Fruit fly (Drosophila melanogaster) whole organism, embryonic: ENCODE measurements around the gene cl.
A peak's percentile ranks its signal among the peaks of the same experiment; 100 is the strongest.

Experiments
- Abd-B ChIP-seq: fragments of 200-800 bp; sonication (Bioruptor generic); optimal IDR thresholded peaks from 2 replicates; lab custom pipeline; 2018; ENCODE audit warnings: missing biosample characterization, mild to moderate bottlenecking, missing genetic modification characterization, moderate library complexity
- CG10209 ChIP-seq: fragments of 200-800 bp; sonication (Bioruptor generic); optimal IDR thresholded peaks from 3 replicates; lab custom pipeline; 2017; ENCODE audit warnings: missing biosample characterization, mild to moderate bottlenecking, missing genetic modification characterization, missing genetic modification reagents
- CG11560 ChIP-seq: fragments of 200-800 bp; sonication (Bioruptor generic); IDR thresholded peaks from 3 replicates; pipeline ENCODE4 v1.3.6; 2022; ENCODE audit warnings: missing biosample characterization, missing genetic modification characterization
- CG11696 ChIP-seq: fragments of 200-800 bp; sonication (Bioruptor generic); IDR thresholded peaks from 2 replicates; pipeline ENCODE4 v1.3.6; 2022; ENCODE audit warnings: missing biosample characterization, missing genetic modification characterization
- CG11723 ChIP-seq: fragments of 200-800 bp; sonication (Bioruptor generic); optimal IDR thresholded peaks from 2 replicates; lab custom pipeline; 2017; ENCODE audit warnings: missing biosample characterization, mild to moderate bottlenecking, missing genetic modification characterization
- CG12236 ChIP-seq: fragments of 200-800 bp; sonication (Bioruptor generic); optimal IDR thresholded peaks from 2 replicates; lab custom pipeline; 2016; ENCODE audit warnings: missing biosample characterization, missing genetic modification characterization
- CG1233 ChIP-seq: fragments of 200-800 bp; sonication (Bioruptor generic); optimal IDR thresholded peaks from 4 replicates; lab custom pipeline; 2018; ENCODE audit warnings: missing biosample characterization, mild to moderate bottlenecking, missing genetic modification characterization
- CG13123 ChIP-seq: fragments of 200-800 bp; sonication (Bioruptor generic); optimal IDR thresholded peaks from 2 replicates; lab custom pipeline; 2016; ENCODE audit warnings: missing biosample characterization, missing genetic modification characterization
- CG15269 ChIP-seq: fragments of 200-800 bp; sonication (Bioruptor generic); optimal IDR thresholded peaks from 2 replicates; lab custom pipeline; 2018; ENCODE audit warnings: missing biosample characterization, mild to moderate bottlenecking, missing genetic modification characterization, moderate library complexity
- CG15479 ChIP-seq: fragments of 200-800 bp; sonication (Bioruptor generic); optimal IDR thresholded peaks from 3 replicates; lab custom pipeline; 2019; ENCODE audit warnings: missing biosample characterization, mild to moderate bottlenecking, missing genetic modification characterization, moderate library complexity
- CG15601 ChIP-seq: fragments of 200-800 bp; sonication (Bioruptor generic); optimal IDR thresholded peaks from 3 replicates; lab custom pipeline; 2019; ENCODE audit warnings: missing biosample characterization, mild to moderate bottlenecking, missing genetic modification characterization, moderate library complexity
- CG16813 ChIP-seq: fragments of 200-800 bp; sonication (Bioruptor generic); IDR thresholded peaks from 3 replicates; pipeline ENCODE4 v1.3.6; 2022; ENCODE audit warnings: missing biosample characterization, missing genetic modification characterization; ENCODE audit not compliant: partially characterized antibody
- CG17912 ChIP-seq: fragments of 200-800 bp; sonication (Bioruptor generic); optimal IDR thresholded peaks from 2 replicates; lab custom pipeline; 2018; ENCODE audit warnings: missing biosample characterization, mild to moderate bottlenecking, missing genetic modification characterization
- CG18599 ChIP-seq: fragments of 200-800 bp; sonication (Bioruptor generic); optimal IDR thresholded peaks from 3 replicates; lab custom pipeline; 2017; ENCODE audit warnings: missing biosample characterization, missing genetic modification characterization, mild to moderate bottlenecking, moderate library complexity, missing genetic modification reagents
- CG18619 ChIP-seq: fragments of 200-800 bp; sonication (Bioruptor generic); optimal IDR thresholded peaks from 3 replicates; lab custom pipeline; 2017; ENCODE audit warnings: missing biosample characterization, mild to moderate bottlenecking, missing genetic modification characterization
- CG2678 ChIP-seq: fragments of 200-800 bp; sonication (Bioruptor generic); optimal IDR thresholded peaks from 3 replicates; lab custom pipeline; 2019; ENCODE audit warnings: missing biosample characterization, mild to moderate bottlenecking, missing genetic modification characterization, moderate library complexity
- CG31365 ChIP-seq: fragments of 200-800 bp; sonication (Bioruptor generic); optimal IDR thresholded peaks from 2 replicates; lab custom pipeline; 2018; ENCODE audit warnings: missing biosample characterization, mild to moderate bottlenecking, missing genetic modification characterization
- CG4424 ChIP-seq: fragments of 200-800 bp; sonication (Bioruptor generic); optimal IDR thresholded peaks from 3 replicates; lab custom pipeline; 2016; ENCODE audit warnings: missing biosample characterization, missing genetic modification characterization
- CG6813 ChIP-seq: fragments of 200-800 bp; sonication (Bioruptor generic); optimal IDR thresholded peaks from 2 replicates; lab custom pipeline; 2017; ENCODE audit warnings: missing biosample characterization, missing genetic modification characterization, mild to moderate bottlenecking, moderate library complexity, missing genetic modification reagents
- CG7786 ChIP-seq: fragments of 200-800 bp; sonication (Bioruptor generic); optimal IDR thresholded peaks from 2 replicates; lab custom pipeline; 2016; ENCODE audit warnings: missing biosample characterization, missing genetic modification characterization
- CG8281 ChIP-seq: fragments of 200-800 bp; sonication (Bioruptor generic); optimal IDR thresholded peaks from 2 replicates; lab custom pipeline; 2018; ENCODE audit warnings: missing biosample characterization, mild to moderate bottlenecking, missing genetic modification characterization, moderate library complexity
- CG9932 ChIP-seq: fragments of 200-800 bp; sonication (Bioruptor generic); IDR thresholded peaks from 2 replicates; pipeline ENCODE4 v1.3.6; 2022; ENCODE audit warnings: missing biosample characterization, missing genetic modification characterization
- CHES-1-like ChIP-seq: fragments of 200-800 bp; sonication (Bioruptor generic); optimal IDR thresholded peaks from 2 replicates; lab custom pipeline; 2016; ENCODE audit warnings: missing biosample characterization, missing genetic modification characterization
- Dfd ChIP-seq, 2 experiments: fragments of >200 bp; optimal IDR thresholded peaks; 2 replicates each; lab custom pipeline; 2017; ENCODE audit warnings: missing biosample characterization in 2 of 2, missing genetic modification characterization in 2 of 2
- E2f1 ChIP-seq: fragments of 200-800 bp; sonication (Bioruptor generic); IDR thresholded peaks from 2 replicates; pipeline ENCODE4 v1.3.6; 2022; ENCODE audit warnings: missing biosample characterization, missing genetic modification characterization
- E2f2 ChIP-seq: fragments of 200-800 bp; sonication (Bioruptor generic); IDR thresholded peaks from 2 replicates; pipeline ENCODE4 v1.3.6; 2022; ENCODE audit warnings: missing biosample characterization, missing genetic modification characterization
- Ets97D ChIP-seq: fragments of 200-800 bp; sonication (Bioruptor generic); optimal IDR thresholded peaks from 3 replicates; lab custom pipeline; 2016; ENCODE audit warnings: missing biosample characterization, missing genetic modification characterization
- HLH54F ChIP-seq: fragments of 200-800 bp; sonication (Bioruptor generic); optimal IDR thresholded peaks from 3 replicates; lab custom pipeline; 2016; ENCODE audit warnings: missing biosample characterization, missing genetic modification characterization
- Hmx ChIP-seq: fragments of 200-800 bp; sonication (Bioruptor generic); optimal IDR thresholded peaks from 2 replicates; lab custom pipeline; 2016; ENCODE audit warnings: missing biosample characterization, missing genetic modification characterization
- Mad ChIP-seq: fragments of 200-800 bp; sonication (Bioruptor generic); optimal IDR thresholded peaks from 2 replicates; lab custom pipeline; 2016; ENCODE audit warnings: missing biosample characterization, missing genetic modification characterization
- Meics ChIP-seq: fragments of 200-800 bp; sonication (Bioruptor generic); optimal IDR thresholded peaks from 2 replicates; lab custom pipeline; 2017; ENCODE audit warnings: missing biosample characterization, mild to moderate bottlenecking, missing genetic modification characterization
- NC2α ChIP-seq: fragments of 200-800 bp; sonication (Bioruptor generic); optimal IDR thresholded peaks from 2 replicates; lab custom pipeline; 2016; ENCODE audit warnings: missing biosample characterization, missing genetic modification characterization
- NFAT ChIP-seq: fragments of 200-800 bp; sonication (Bioruptor generic); IDR thresholded peaks from 2 replicates; pipeline ENCODE4 v1.3.6; 2022; ENCODE audit warnings: missing biosample characterization, missing genetic modification characterization
- NK7.1 ChIP-seq: fragments of 200-800 bp; sonication (Bioruptor generic); optimal IDR thresholded peaks from 3 replicates; lab custom pipeline; 2016; ENCODE audit warnings: missing biosample characterization, missing genetic modification characterization
- NfI ChIP-seq: fragments of 200-800 bp; sonication (Bioruptor generic); optimal IDR thresholded peaks from 3 replicates; lab custom pipeline; 2018; ENCODE audit warnings: missing biosample characterization, mild to moderate bottlenecking, missing genetic modification characterization, moderate library complexity
- Pdp1 ChIP-seq, 2 experiments: fragments of 200-800 bp; sonication (Bioruptor generic); optimal IDR thresholded peaks; 3 replicates each; lab custom pipeline; 2016; ENCODE audit warnings: missing biosample characterization in 2 of 2, missing genetic modification characterization in 2 of 2, mild to moderate bottlenecking in 1 of 2, moderate library complexity in 1 of 2
- Sox100B ChIP-seq: fragments of 200-800 bp; sonication (Bioruptor generic); optimal IDR thresholded peaks from 3 replicates; lab custom pipeline; 2018; ENCODE audit warnings: missing biosample characterization, mild to moderate bottlenecking, missing genetic modification characterization
- TFAM ChIP-seq: fragments of 200-800 bp; sonication (Bioruptor generic); optimal IDR thresholded peaks from 2 replicates; lab custom pipeline; 2017; ENCODE audit warnings: missing biosample characterization, missing genetic modification characterization, inconsistent platforms
- chif ChIP-seq, 2 experiments: fragments of 200-800 bp; sonication (Bioruptor generic); optimal IDR thresholded peaks; 3 replicates each; lab custom pipeline; 2016; ENCODE audit warnings: missing biosample characterization in 2 of 2, missing genetic modification characterization in 2 of 2
- fd96Cb ChIP-seq: fragments of 200-800 bp; sonication (Bioruptor generic); optimal IDR thresholded peaks from 2 replicates; lab custom pipeline; 2018; ENCODE audit warnings: missing biosample characterization, mild to moderate bottlenecking, missing genetic modification characterization, moderate library complexity
- gcm2 ChIP-seq: fragments of 200-800 bp; sonication (Bioruptor generic); optimal IDR thresholded peaks from 2 replicates; lab custom pipeline; 2016; ENCODE audit warnings: missing biosample characterization, missing genetic modification characterization
- hb ChIP-seq: fragments of 200-800 bp; sonication (Bioruptor generic); IDR thresholded peaks from 3 replicates; pipeline ENCODE4 v1.3.6; 2022; ENCODE audit warnings: missing biosample characterization, missing genetic modification characterization; ENCODE audit not compliant: partially characterized antibody
- lmd ChIP-seq: fragments of 200-800 bp; sonication (Bioruptor generic); IDR thresholded peaks from 2 replicates; pipeline ENCODE4 v1.3.6; 2022; ENCODE audit warnings: missing biosample characterization, missing genetic modification characterization
- maf-S ChIP-seq: fragments of 200-800 bp; sonication (Bioruptor generic); optimal IDR thresholded peaks from 2 replicates; lab custom pipeline; 2016; ENCODE audit warnings: missing biosample characterization, missing genetic modification characterization
- pb ChIP-seq: fragments of 200-800 bp; sonication (Bioruptor generic); optimal IDR thresholded peaks from 3 replicates; lab custom pipeline; 2016; ENCODE audit warnings: missing biosample characterization, missing genetic modification characterization
- ro ChIP-seq: fragments of 200-800 bp; sonication (Bioruptor generic); IDR thresholded peaks from 2 replicates; pipeline ENCODE4 v1.3.6; 2022; ENCODE audit warnings: missing biosample characterization, missing genetic modification characterization
- shn ChIP-seq: fragments of 200-800 bp; sonication (Bioruptor generic); optimal IDR thresholded peaks from 3 replicates; lab custom pipeline; 2016; ENCODE audit warnings: missing biosample characterization, missing genetic modification characterization
- sna ChIP-seq: fragments of 200-800 bp; sonication (Bioruptor generic); IDR thresholded peaks from 2 replicates; pipeline ENCODE4 v1.3.6; 2022; ENCODE audit warnings: missing biosample characterization, missing genetic modification characterization; ENCODE audit not compliant: partially characterized antibody
- unc-4 ChIP-seq: fragments of 200-800 bp; sonication (Bioruptor generic); IDR thresholded peaks from 2 replicates; pipeline ENCODE4 v1.3.6; 2022; ENCODE audit warnings: missing biosample characterization, missing genetic modification characterization; ENCODE audit not compliant: partially characterized antibody

The cl gene

dm6 chr2L:5523848-5524473 is 4.0 kb downstream of the cl start, which contains the start of the genes Vps52 and Elp4 (continued):
- TF ChIP-seq chif (GFP tag; optimal IDR thresholded peaks at IDR 0.05; lab: Kevin White, UChicago) (peak; percentile 43 to 57), hb (peak; percentile 83), sna (peak; percentile 61; the same call in 1 of the 2 replicates), Mad (GFP tag; lab: Kevin White, UChicago) (peak; percentile 12), CG11560 (0 out of 3 replicates have a peak, but pooled peaks have one; percentile 30), CG15601 (peak; percentile 69), CG13123 (GFP tag; lab: Kevin White, UChicago) (peak; percentile 53), HLH54F (GFP tag; lab: Kevin White, UChicago) (peak; percentile 47), NK7.1 (GFP tag; lab: Kevin White, UChicago) (peak; percentile 20), CG16813 (GFP tag; lab: Robert Waterston, UW) (peak; percentile 73), Pdp1 (GFP tag; optimal IDR thresholded peaks at IDR 0.05; lab: Kevin White, UChicago) (peak; percentile 52 to 68), pb (GFP tag; lab: Kevin White, UChicago) (no peak), ro (GFP tag; lab: Robert Waterston, UW) (no peak), fd96Cb (tag; lab: Kevin White, UChicago) (peak; percentile 73), shn (GFP tag; lab: Kevin White, UChicago) (peak; percentile 14), Abd-B (GFP tag; lab: Kevin White, UChicago) (peak; percentile 80), Dfd (GFP tag; optimal IDR thresholded peaks at IDR 0.05; lab: Kevin White, UChicago) (no peak), CG15269 (peak; percentile 80), NfI (GFP tag; lab: Kevin White, UChicago) (peak; percentile 64), Meics (GFP tag; lab: Kevin White, UChicago) (peak; percentile 77), Sox100B (GFP tag; lab: Kevin White, UChicago) (no peak), CHES-1-like (GFP tag; lab: Kevin White, UChicago) (peak; percentile 44), CG18619 (GFP tag; lab: Kevin White, UChicago) (peak; percentile 67), CG10209 (peak; percentile 71), NFAT (peak; percentile 63), CG2678 (tag; lab: Kevin White, UChicago) (no peak), gcm2 (GFP tag; lab: Kevin White, UChicago) (no peak), CG8281 (tag; lab: Kevin White, UChicago) (no peak), TFAM (GFP tag; lab: Kevin White, UChicago) (no peak), E2f1 (GFP tag; lab: Robert Waterston, UW) (peak; percentile 66), CG7786 (peak; percentile 30), CG11723 (GFP tag; lab: Kevin White, UChicago) (no peak), Hmx (GFP tag; lab: Kevin White, UChicago) (no peak), CG1233 (GFP tag; lab: Kevin White, UChicago) (peak; percentile 75), CG9932 (GFP tag; lab: Robert Waterston, UW) (peak; percentile 76), CG15479 (GFP tag; lab: Kevin White, UChicago) (no peak), CG17912 (peak; percentile 5), E2f2 (GFP tag; lab: Robert Waterston, UW) (no peak), unc-4 (GFP tag; lab: Robert Waterston, UW) (peak; percentile 63), CG12236 (GFP tag; lab: Kevin White, UChicago) (no peak), lmd (GFP tag; lab: Robert Waterston, UW) (peak; percentile 70), maf-S (GFP tag; lab: Kevin White, UChicago) (peak; percentile 48), CG18599 (GFP tag; lab: Kevin White, UChicago) (no peak), CG11696 (no peak), CG4424 (GFP tag; lab: Kevin White, UChicago) (peak; percentile 77), CG31365 (no peak), Ets97D (peak; percentile 45), CG6813 (GFP tag; lab: Kevin White, UChicago) (no peak), NC2α (GFP tag; lab: Kevin White, UChicago) (no peak)
